Worm (Caenorhabditis elegans) whole organism, mixed stage, embryonic: ENCODE data around the gene kreg-1.

Experiments
- bed-3 ChIP-seq: fragments of 200-800 bp; sonication (Bioruptor generic); optimal IDR thresholded peaks from 3 replicates; lab custom pipeline; 2018; ENCODE audit warnings: mild to moderate bottlenecking, missing genetic modification characterization, moderate library complexity, missing compliant biosample characterization
- blmp-1 ChIP-seq: fragments of 150-350 bp; optimal IDR thresholded peaks from 2 replicates; lab custom pipeline; 2014; ENCODE audit warnings: missing biosample characterization, missing genetic modification characterization
- lin-13 ChIP-seq: fragments of 150-350 bp; optimal IDR thresholded peaks from 2 replicates; lab custom pipeline; 2014; ENCODE audit warnings: missing biosample characterization, missing genetic modification characterization
- mep-1 ChIP-seq: fragments of 150-350 bp; optimal IDR thresholded peaks from 2 replicates; lab custom pipeline; 2017; ENCODE audit warnings: missing biosample characterization, missing genetic modification reagents, missing genetic modification characterization, inconsistent platforms
- nhr-12 ChIP-seq: fragments of 150-350 bp; optimal IDR thresholded peaks from 2 replicates; lab custom pipeline; 2014; ENCODE audit warnings: missing biosample characterization, missing genetic modification characterization
- nhr-237 ChIP-seq: fragments of 150-350 bp; optimal IDR thresholded peaks from 2 replicates; lab custom pipeline; 2014; ENCODE audit warnings: missing biosample characterization, missing genetic modification characterization
- nhr-76 ChIP-seq: sonication (generic microtip); optimal IDR thresholded peaks from 2 replicates; lab custom pipeline; 2017; ENCODE audit warnings: missing biosample characterization, missing genetic modification characterization
- snpc-4 ChIP-seq: fragments of 150-350 bp; optimal IDR thresholded peaks from 2 replicates; lab custom pipeline; 2014; ENCODE audit warnings: missing biosample characterization, missing genetic modification characterization
- sptf-1 ChIP-seq: sonication (generic microtip); optimal IDR thresholded peaks from 2 replicates; lab custom pipeline; 2017; ENCODE audit warnings: mild to moderate bottlenecking, missing genetic modification characterization, moderate library complexity, missing compliant biosample characterization
- unc-39 ChIP-seq: fragments of 150-350 bp; optimal IDR thresholded peaks from 2 replicates; lab custom pipeline; 2014; ENCODE audit warnings: missing biosample characterization, missing genetic modification characterization
- unc-62 ChIP-seq: fragments of 150-350 bp; optimal IDR thresholded peaks from 2 replicates; lab custom pipeline; 2014; ENCODE audit warnings: missing biosample characterization, missing genetic modification reagents, missing genetic modification characterization
- ztf-11 ChIP-seq: fragments of 150-350 bp; optimal IDR thresholded peaks from 2 replicates; lab custom pipeline; 2014; ENCODE audit warnings: missing biosample characterization, missing genetic modification characterization

ce11 chrX:8745524-8745923 is 36.0 kb downstream of the kreg-1 start:
- TF ChIP-seq unc-39 (tag; lab: Kevin White, UChicago) (no peak), lin-13 (tag; lab: Kevin White, UChicago) (no peak), bed-3 (GFP tag; lab: Kevin White, UChicago) (no peak), unc-62 (no peak), nhr-12 (no peak), nhr-237 (tag; lab: Kevin White, UChicago) (no peak), snpc-4 (no peak), nhr-76 (tag; lab: Kevin White, UChicago) (no peak), mep-1 (no peak), ztf-11 (no peak), blmp-1 (tag; lab: Kevin White, UChicago) (no peak), sptf-1 (tag; lab: Kevin White, UChicago) (no peak)
